Worm (Caenorhabditis elegans): ENCODE data around the gene cyb-1.

ce11 chrIV:10784085-10784484 is 49.1 kb downstream of the cyb-1 start:
- TF ChIP-seq pax-3 (tag; optimal IDR thresholded peaks at IDR 0.05) (no peak), lin-13 (GFP tag; optimal IDR thresholded peaks at IDR 0.05) (no peak), pqm-1 (tag; optimal IDR thresholded peaks at IDR 0.05) (no peak), sptf-1 (tag; optimal IDR thresholded peaks at IDR 0.05) (no peak), ztf-4 (tag; optimal IDR thresholded peaks at IDR 0.05) (no peak), elt-3 (tag; optimal IDR thresholded peaks at IDR 0.05) (peak in 5 of 6 experiments; percentile 18 to 91 (median 49)), isw-1 (GFP tag; IDR thresholded peaks at IDR 0.05) (no peak), swsn-7 (tag; optimal IDR thresholded peaks at IDR 0.05) (no peak)
